Worm (Caenorhabditis elegans): Measurements from ENCODE around the gene F38H12.5.

The F38H12.5 gene

ce11 chrV:4106688-4107087 is 23.8 kb upstream of the F38H12.5 start:
- no peak for TF ChIP-seq pha-4 (GFP tag; IDR thresholded peaks at IDR 0.05)
- TF ChIP-seq pha-4 (tag; optimal IDR thresholded peaks at IDR 0.05), result no peak
- no peak for TF ChIP-seq skn-1 (tag; optimal IDR thresholded peaks at IDR 0.05)
- TF ChIP-seq F37D6.2 (tag; optimal IDR thresholded peaks at IDR 0.05), result no peak
- TF ChIP-seq T20F7.1 (GFP tag; optimal IDR thresholded peaks at IDR 0.05), result no peak
- TF ChIP-seq ctbp-1 (GFP tag; IDR thresholded peaks at IDR 0.05), result no peak
- TF ChIP-seq mep-1 (tag; optimal IDR thresholded peaks at IDR 0.05), result no peak
- no peak for TF ChIP-seq nhr-10 (tag; optimal IDR thresholded peaks at IDR 0.05)
- no peak for TF ChIP-seq vab-7 (GFP tag; IDR thresholded peaks at IDR 0.05)
- no peak for TF ChIP-seq spr-1 (tag; optimal IDR thresholded peaks at IDR 0.05)
- no peak for TF ChIP-seq Y75B8A.6 (GFP tag; IDR thresholded peaks at IDR 0.05)
- TF ChIP-seq madf-9 (GFP tag; conservative IDR thresholded peaks at IDR 0.05), result no peak
- no peak for TF ChIP-seq tag-97 (GFP tag; IDR thresholded peaks at IDR 0.05)

ce11 chrV:4104298-4104697 is 21.4 kb upstream of the F38H12.5 start, which contains the start of gene srj-39:
Gene srj-39 (plus strand): TSS chrV:4104598.
- TF ChIP-seq F26F4.8 (GFP tag; conservative IDR thresholded peaks at IDR 0.05) (no peak), Y75B8A.6 (GFP tag; IDR thresholded peaks at IDR 0.05) (no peak), fos-1 (tag; optimal IDR thresholded peaks at IDR 0.05) (no peak), mxl-3 (GFP tag; optimal IDR thresholded peaks at IDR 0.05) (no peak), ceh-28 (tag; optimal IDR thresholded peaks at IDR 0.05) (no peak), rbr-2 (tag; optimal IDR thresholded peaks at IDR 0.05) (no peak), ztf-11 (tag; optimal IDR thresholded peaks at IDR 0.05) (no peak), dmd-8 (GFP tag; IDR thresholded peaks at IDR 0.05) (no peak), hmg-1.1 (GFP tag; IDR thresholded peaks at IDR 0.05) (no peak), hlh-11 (tag; optimal IDR thresholded peaks at IDR 0.05) (no peak), ceh-44 (GFP tag; IDR thresholded peaks at IDR 0.05) (no peak), snpc-4 (tag; optimal IDR thresholded peaks at IDR 0.05) (no peak)

- no peak for TF ChIP-seq F10B5.3 (tag; optimal IDR thresholded peaks at IDR 0.05)
- TF ChIP-seq attf-4 (tag; optimal IDR thresholded peaks at IDR 0.05), result no peak
- TF ChIP-seq cey-2 (tag; optimal IDR thresholded peaks at IDR 0.05; ENCODE audit: borderline replicate concordance, insufficient read depth), result no peak
- TF ChIP-seq fkh-10 (GFP tag; optimal IDR thresholded peaks at IDR 0.05), result no peak
- TF ChIP-seq Y75B8A.6 (GFP tag; IDR thresholded peaks at IDR 0.05), result no peak
- TF ChIP-seq T26A8.4 (GFP tag; IDR thresholded peaks at IDR 0.05), result no peak
- TF ChIP-seq snpc-1.2 (GFP tag; IDR thresholded peaks at IDR 0.05), result no peak
- TF ChIP-seq mdl-1 (tag; optimal IDR thresholded peaks at IDR 0.05), result no peak
- no peak for TF ChIP-seq nhr-237 (tag; optimal IDR thresholded peaks at IDR 0.05)
Observed at ce11 chrV:4101567-4101966, 18.7 kb upstream of the F38H12.5 start, which contains the start of gene srj-40. Gene srj-40 (plus strand): TSS chrV:4101867.

ce11 chrV:4094740-4095139 is 11.9 kb upstream of the F38H12.5 start, which contains the start of gene nhr-181:
Gene nhr-181 (plus strand): TSS chrV:4095040.
- TF ChIP-seq zip-11 (GFP tag; IDR thresholded peaks at IDR 0.05) (no peak), hmg-1.1 (GFP tag; IDR thresholded peaks at IDR 0.05) (no peak), unc-62 (GFP tag; optimal IDR thresholded peaks at IDR 0.05 in 1 of 2) (peak in 1 of 2 experiments; percentile 27), unc-62 (tag; optimal IDR thresholded peaks at IDR 0.05) (no peak), ctbp-1 (GFP tag; IDR thresholded peaks at IDR 0.05) (no peak)

- no peak for TF ChIP-seq spr-1 (tag; optimal IDR thresholded peaks at IDR 0.05)
- TF ChIP-seq ztf-7 (tag; optimal IDR thresholded peaks at IDR 0.05), result no peak
- no peak for TF ChIP-seq nhr-76 (tag; optimal IDR thresholded peaks at IDR 0.05)
- no peak for TF ChIP-seq dmd-8 (GFP tag; IDR thresholded peaks at IDR 0.05)
Observed at ce11 chrV:4081283-4081682, 1.6 kb downstream of the F38H12.5 start, which contains the start of gene srh-211. Gene srh-211 (minus strand): TSS chrV:4081383.
